Worm (Caenorhabditis elegans) whole organism, late embryonic: Measurements from ENCODE around the gene F11F1.1.

Experiments
- C08G9.2 ChIP-seq: sonication (generic microtip); optimal IDR thresholded peaks from 2 replicates; lab custom pipeline; 2016; ENCODE audit warnings: mild to moderate bottlenecking, missing genetic modification characterization, moderate library complexity, missing compliant biosample characterization
- ama-1 ChIP-seq: fragments of 150-350 bp; optimal IDR thresholded peaks from 2 replicates; lab custom pipeline; 2014
- nhr-11 ChIP-seq: fragments of 150-350 bp; optimal IDR thresholded peaks from 2 replicates; lab custom pipeline; 2014; ENCODE audit warnings: missing biosample characterization, missing genetic modification characterization
- pag-3 ChIP-seq: sonication (generic microtip); optimal IDR thresholded peaks from 2 replicates; lab custom pipeline; 2016; ENCODE audit warnings: missing compliant biosample characterization, missing genetic modification characterization, borderline replicate concordance
- pha-4 ChIP-seq: fragments of 150-350 bp; optimal IDR thresholded peaks from 2 replicates; lab custom pipeline; 2018; ENCODE audit warnings: missing biosample characterization, missing genetic modification reagents, missing genetic modification characterization

DNA sequence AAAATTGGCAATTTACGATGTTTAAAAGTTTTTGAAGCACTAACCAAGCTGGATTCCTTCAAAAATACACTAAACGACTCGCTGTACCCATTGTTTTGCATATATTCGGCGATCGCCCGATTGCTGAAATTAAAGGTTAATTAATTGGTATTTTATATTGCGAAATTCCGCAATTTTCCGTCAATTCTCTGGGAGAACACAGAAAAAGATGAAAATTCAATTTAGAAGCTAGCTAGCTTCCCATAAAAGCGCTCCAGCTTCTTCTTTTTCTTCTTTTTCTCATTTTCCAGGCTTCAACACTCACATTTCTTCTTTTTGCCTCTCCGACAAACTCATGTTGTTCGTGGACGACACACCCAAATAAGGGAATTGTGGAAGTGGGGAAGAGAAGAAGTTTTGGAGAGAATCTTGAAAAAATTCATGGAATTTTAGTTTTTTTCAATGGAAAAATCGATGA is 19.0 kb upstream of the F11F1.1 start, which contains the start of gene lis-1:
- TF ChIP-seq pag-3 (tag; lab: Kevin White, UChicago) = no peak
- TF ChIP-seq C08G9.2 = no peak
- no peak for TF ChIP-seq pha-4 (tag; lab: Kevin White, UChicago)
- no peak for TF ChIP-seq ama-1
- TF ChIP-seq nhr-11 (tag; lab: Kevin White, UChicago) = no peak
